Fruit fly (Drosophila melanogaster) whole organism, pupa: ENCODE data around the gene Piezo.

ENCODE experiments used
- CG12605 ChIP-seq: fragments of 200-800 bp; sonication (Bioruptor generic); IDR thresholded peaks from 2 replicates; pipeline ENCODE4 v1.3.6; 2022; ENCODE audit warnings: missing biosample characterization, missing genetic modification characterization
- CG17806 ChIP-seq: fragments of 200-800 bp; sonication (Bioruptor generic); optimal IDR thresholded peaks from 2 replicates; lab custom pipeline; 2018; ENCODE audit warnings: missing biosample characterization, mild to moderate bottlenecking, missing genetic modification characterization, moderate library complexity
- CG32121 ChIP-seq: fragments of 200-800 bp; sonication (Bioruptor generic); IDR thresholded peaks from 2 replicates; pipeline ENCODE4 v1.3.6; 2022; ENCODE audit warnings: missing biosample characterization, missing genetic modification characterization
- CG34367 ChIP-seq: fragments of 200-800 bp; sonication (Bioruptor generic); optimal IDR thresholded peaks from 2 replicates; lab custom pipeline; 2018; ENCODE audit warnings: missing biosample characterization, mild to moderate bottlenecking, missing genetic modification characterization
- EcR ChIP-seq: fragments of 200-800 bp; sonication (Bioruptor generic); optimal IDR thresholded peaks from 3 replicates; lab custom pipeline; 2019; ENCODE audit warnings: missing biosample characterization, missing genetic modification characterization, mild to moderate bottlenecking, moderate library complexity, missing genetic modification reagents
- Ets98B ChIP-seq: fragments of 200-800 bp; sonication (Bioruptor generic); IDR thresholded peaks from 2 replicates; pipeline ENCODE4 v1.3.6; 2022; ENCODE audit warnings: missing biosample characterization, missing genetic modification characterization
- Pif1B ChIP-seq: fragments of 200-800 bp; sonication (Bioruptor generic); optimal IDR thresholded peaks from 3 replicates; lab custom pipeline; 2016; ENCODE audit warnings: missing biosample characterization, missing genetic modification characterization
- gl ChIP-seq: fragments of 200-800 bp; sonication (Bioruptor generic); optimal IDR thresholded peaks from 2 replicates; lab custom pipeline; 2018; ENCODE audit warnings: missing biosample characterization, mild to moderate bottlenecking, missing genetic modification characterization
- rn ChIP-seq: fragments of 200-800 bp; sonication (Bioruptor generic); IDR thresholded peaks from 2 replicates; pipeline ENCODE4 v1.3.6; 2022; ENCODE audit warnings: missing biosample characterization, missing genetic modification characterization

dm6 chr2L:8195722-8196323 lies 33.0 kb downstream of the Piezo start:
- TF ChIP-seq CG32121, result no peak
- no peak for TF ChIP-seq gl (tag; lab: Kevin White, UChicago)
- no peak for TF ChIP-seq CG17806 (tag; lab: Kevin White, UChicago)
- TF ChIP-seq EcR (GFP tag; lab: Kevin White, UChicago), result no peak
- TF ChIP-seq CG34367 (tag; lab: Kevin White, UChicago), result no peak
- TF ChIP-seq Ets98B (GFP tag; lab: Robert Waterston, UW), result no peak
- TF ChIP-seq CG12605 (GFP tag; lab: Robert Waterston, UW), result no peak
- TF ChIP-seq rn (GFP tag; lab: Robert Waterston, UW), result no peak
- no peak for TF ChIP-seq Pif1B
